Worm (Caenorhabditis elegans): Measurements from ENCODE around the gene arrd-5.

arrd-5 gene

ce11 chrII:9803320-9803719 is 31.7 kb upstream of the arrd-5 start, which contains the start of gene cyp-13A7:
Gene cyp-13A7, plus strand, starts transcription at chrII:9803620.
- TF ChIP-seq T26A5.8 (tag; optimal IDR thresholded peaks at IDR 0.05) (no peak), repo-1 (tag; optimal IDR thresholded peaks at IDR 0.05) (no peak)

- no peak for TF ChIP-seq cebp-1 (GFP tag; IDR thresholded peaks at IDR 0.05)
- peak; percentile 60 for TF ChIP-seq cebp-1 (tag; optimal IDR thresholded peaks at IDR 0.05)
- TF ChIP-seq fkh-3 (tag; optimal IDR thresholded peaks at IDR 0.05) = no peak
- TF ChIP-seq nhr-80 (tag; optimal IDR thresholded peaks at IDR 0.05) = peak; percentile 77
- TF ChIP-seq tlf-1 (GFP tag; optimal IDR thresholded peaks at IDR 0.05) = no peak
- no peak for TF ChIP-seq bed-2 (GFP tag; IDR thresholded peaks at IDR 0.05)
- no peak for TF ChIP-seq F49E8.2 (tag; optimal IDR thresholded peaks at IDR 0.05; ENCODE audit: insufficient read depth)
- no peak for TF ChIP-seq lir-1 (GFP tag; conservative IDR thresholded peaks at IDR 0.05)
- no peak for TF ChIP-seq hsf-1 (GFP tag; IDR thresholded peaks at IDR 0.05)
- no peak for TF ChIP-seq ceh-79 (tag; optimal IDR thresholded peaks at IDR 0.05)
Observed at ce11 chrII:9807519-9807972, 27.5 kb upstream of the arrd-5 start, which contains the start of gene cyp-13A8. Gene cyp-13A8, minus strand, starts transcription at chrII:9807569.

- TF ChIP-seq madf-6 (GFP tag; IDR thresholded peaks at IDR 0.05) (no peak), zfh-2 (GFP tag; conservative IDR thresholded peaks at IDR 0.05) (0 out of 2 replicates have a peak, but pooled peaks have one; percentile 16), ccch-3 (GFP tag; optimal IDR thresholded peaks at IDR 0.05) (no peak), hlh-26 (GFP tag; conservative IDR thresholded peaks at IDR 0.05) (no peak)
Observed at ce11 chrII:9826946-9827345, 8.1 kb upstream of the arrd-5 start.

ce11 chrII:9827852-9828251 is 7.2 kb upstream of the arrd-5 start, which contains the start of gene eyg-1:
Gene eyg-1, minus strand, starts transcription at chrII:9827952.
- TF ChIP-seq bed-1 (GFP tag; IDR thresholded peaks at IDR 0.05) (no peak), nhr-120 (GFP tag; IDR thresholded peaks at IDR 0.05) (no peak), B0336.3 (GFP tag; IDR thresholded peaks at IDR 0.05) (no peak), fkh-3 (tag; optimal IDR thresholded peaks at IDR 0.05) (no peak), snpc-4 (GFP tag; optimal IDR thresholded peaks at IDR 0.05) (no peak), snpc-4 (tag; optimal IDR thresholded peaks at IDR 0.05) (no peak), dox-1 (GFP tag; IDR thresholded peaks at IDR 0.05) (no peak)

- TF ChIP-seq xnd-1 (tag; optimal IDR thresholded peaks at IDR 0.05) (no peak), ztf-26 (tag; optimal IDR thresholded peaks at IDR 0.05) (no peak), ceh-27 (GFP tag; optimal IDR thresholded peaks at IDR 0.05) (no peak), K11D2.4 (GFP tag; IDR thresholded peaks at IDR 0.05) (no peak), mel-28 (tag; optimal IDR thresholded peaks at IDR 0.05; ENCODE audit: borderline replicate concordance) (no peak), F57C9.4 (tag; optimal IDR thresholded peaks at IDR 0.05) (no peak), snpc-1.1 (tag; optimal IDR thresholded peaks at IDR 0.05; ENCODE audit: insufficient read depth) (no peak), ama-1 (optimal IDR thresholded peaks at IDR 0.05) (no peak), ama-1 (GFP tag; optimal IDR thresholded peaks at IDR 0.05) (no peak)
Observed at ce11 chrII:9828502-9828901, 6.5 kb upstream of the arrd-5 start.

- TF ChIP-seq egl-18 (GFP tag; IDR thresholded peaks at IDR 0.05) = no peak
- no peak for TF ChIP-seq snpc-1.1 (tag; optimal IDR thresholded peaks at IDR 0.05; ENCODE audit: insufficient read depth)
- no peak for TF ChIP-seq ztf-6 (GFP tag; IDR thresholded peaks at IDR 0.05)
- no peak for TF ChIP-seq atf-7 (tag; optimal IDR thresholded peaks at IDR 0.05)
- TF ChIP-seq hmg-1.2 (GFP tag; IDR thresholded peaks at IDR 0.05) = no peak
- no peak for TF ChIP-seq nfya-1 (tag; optimal IDR thresholded peaks at IDR 0.05; ENCODE audit: borderline replicate concordance, insufficient read depth)
- TF ChIP-seq sea-2 (GFP tag; IDR thresholded peaks at IDR 0.05) = no peak
- no peak for TF ChIP-seq unc-130 (GFP tag; optimal IDR thresholded peaks at IDR 0.05)
- no peak for TF ChIP-seq F37B4.10 (GFP tag; IDR thresholded peaks at IDR 0.05)
- no peak for TF ChIP-seq Y79H2A.3 (GFP tag; conservative IDR thresholded peaks at IDR 0.05)
- no peak for TF ChIP-seq lin-54 (GFP tag; optimal IDR thresholded peaks at IDR 0.05)
- no peak for TF ChIP-seq aptf-3 (GFP tag; IDR thresholded peaks at IDR 0.05)
- no peak for TF ChIP-seq zim-3 (tag; optimal IDR thresholded peaks at IDR 0.05)
- TF ChIP-seq unc-62 (GFP tag; optimal IDR thresholded peaks at IDR 0.05) = no peak
Observed at ce11 chrII:9829108-9829507, 5.9 kb upstream of the arrd-5 start, which contains the start of gene ZK938.1. Gene ZK938.1, plus strand, starts transcription at chrII:9829408.
